Worm (Caenorhabditis elegans): Measurements from ENCODE around the gene C46E10.3.

ce11 chrII:3750685-3751084 lies 29.6 kb downstream of the C46E10.3 start, which contains the start of gene fbxb-91:
- no peak for TF ChIP-seq fax-1 (tag; optimal IDR thresholded peaks at IDR 0.05)
- TF ChIP-seq ama-1 (optimal IDR thresholded peaks at IDR 0.05) = no peak
- TF ChIP-seq ceh-6 (GFP tag; optimal IDR thresholded peaks at IDR 0.05) = no peak
- no peak for TF ChIP-seq pag-3 (tag; optimal IDR thresholded peaks at IDR 0.05; ENCODE audit: borderline replicate concordance)
- TF ChIP-seq Y22D7AL.16 (tag; optimal IDR thresholded peaks at IDR 0.05) = no peak
- no peak for TF ChIP-seq ceh-2 (tag; optimal IDR thresholded peaks at IDR 0.05)

Data from whole organism, late embryonic.